Worm (Caenorhabditis elegans): ENCODE data around the gene lron-12.
A peak's percentile ranks its signal among the peaks of the same experiment; 100 is the strongest.

lron-12 gene

DNA sequence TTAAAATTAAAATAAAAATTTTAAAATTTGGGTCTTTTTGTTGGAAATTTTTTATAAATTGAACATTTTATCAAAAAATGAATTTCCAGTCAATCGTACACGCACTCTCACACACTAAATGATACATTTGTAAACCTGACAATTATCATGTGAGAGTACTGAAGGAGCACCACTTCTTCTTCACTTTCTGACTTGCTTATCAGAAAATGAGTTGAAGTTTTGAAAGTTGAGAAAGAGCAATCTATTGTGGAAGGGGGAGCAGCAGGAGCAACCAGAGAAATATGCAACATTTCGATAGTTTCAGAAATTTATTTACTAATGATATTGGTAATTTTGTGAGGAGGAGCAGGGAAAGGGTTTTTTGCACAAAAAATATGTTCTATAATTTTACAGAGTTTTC is 20.0 kb upstream of the lron-12 start:
- TF ChIP-seq ets-7 (tag; optimal IDR thresholded peaks at IDR 0.05) (no peak), hmbx-1 (tag; optimal IDR thresholded peaks at IDR 0.05) (no peak), ama-1 (optimal IDR thresholded peaks at IDR 0.05) (no peak), tbx-11 (GFP tag; IDR thresholded peaks at IDR 0.05) (no peak), hmg-4 (GFP tag; optimal IDR thresholded peaks at IDR 0.05) (no peak), tra-4 (tag; optimal IDR thresholded peaks at IDR 0.05) (no peak)

DNA sequence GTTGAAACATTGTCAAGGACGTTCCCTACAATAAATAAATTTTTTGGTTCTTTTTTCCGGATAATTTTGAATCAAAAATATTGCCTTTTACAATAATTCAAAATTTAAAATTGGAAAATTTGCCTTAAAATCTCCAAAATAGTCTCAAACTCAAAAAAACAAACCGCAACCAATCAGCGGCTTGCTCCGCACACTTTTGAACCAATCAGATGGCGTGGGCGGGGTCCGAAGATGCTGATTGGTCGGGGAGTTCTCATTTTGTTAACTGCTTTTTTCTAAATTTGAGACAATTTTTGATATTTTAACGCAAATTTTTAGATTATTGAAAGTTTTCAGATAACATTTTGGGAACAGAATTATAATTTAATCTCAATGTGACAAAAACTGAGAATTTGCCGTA is 19.2 kb upstream of the lron-12 start:
- TF ChIP-seq F13C5.2 (tag; optimal IDR thresholded peaks at IDR 0.05) (no peak), pes-1 (GFP tag; IDR thresholded peaks at IDR 0.05) (no peak), ceh-36 (tag; optimal IDR thresholded peaks at IDR 0.05) (no peak), B0310.2 (tag; optimal IDR thresholded peaks at IDR 0.05) (peak; percentile 11), ets-7 (tag; optimal IDR thresholded peaks at IDR 0.05) (no peak)

DNA sequence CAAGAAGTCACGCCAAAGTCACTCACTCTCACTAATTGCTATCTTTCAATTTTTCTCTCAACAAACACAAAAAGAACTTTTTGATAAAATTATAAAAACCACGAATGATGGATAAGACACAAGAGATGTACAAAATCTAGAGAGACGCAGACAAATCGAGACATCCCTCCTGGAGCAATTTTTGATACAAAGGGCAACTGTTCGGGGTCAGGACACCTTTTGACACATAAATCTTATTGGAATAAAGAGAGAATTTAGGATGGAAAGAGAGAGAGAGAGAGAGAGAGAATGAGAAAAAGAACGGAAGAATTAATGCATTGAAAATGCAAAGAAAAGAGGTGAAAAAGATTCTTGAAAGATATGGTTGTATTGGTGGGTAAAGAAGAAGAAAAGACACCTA is 18.8 kb upstream of the lron-12 start:
- TF ChIP-seq ceh-13 (GFP tag; optimal IDR thresholded peaks at IDR 0.05) = no peak
- no peak for TF ChIP-seq pes-1 (GFP tag; IDR thresholded peaks at IDR 0.05)
- no peak for TF ChIP-seq flt-1 (GFP tag; IDR thresholded peaks at IDR 0.05)
- no peak for TF ChIP-seq scrt-1 (GFP tag; IDR thresholded peaks at IDR 0.05)

DNA sequence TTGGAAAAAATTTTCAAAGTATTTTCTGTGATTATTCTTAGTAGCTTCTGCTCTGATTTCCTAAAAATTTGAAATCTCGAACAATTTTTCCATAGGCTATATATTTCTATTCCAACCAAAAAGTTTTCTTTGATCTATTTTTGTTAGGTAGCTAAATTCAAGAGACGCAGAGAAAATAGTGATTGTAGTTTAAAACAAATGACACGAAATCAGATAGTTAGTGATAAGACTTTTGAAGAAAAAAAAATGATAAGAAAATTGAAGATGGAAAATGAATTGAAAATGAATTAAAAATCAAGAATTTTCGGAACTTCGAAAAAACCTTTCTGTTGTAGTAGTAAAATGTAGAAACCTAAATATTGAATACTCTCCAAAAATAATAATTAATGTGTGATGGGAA is 17.3 kb upstream of the lron-12 start:
- TF ChIP-seq hmbx-1 (tag; optimal IDR thresholded peaks at IDR 0.05) (no peak), ets-7 (tag; optimal IDR thresholded peaks at IDR 0.05) (no peak), pes-1 (GFP tag; IDR thresholded peaks at IDR 0.05) (no peak), flt-1 (GFP tag; IDR thresholded peaks at IDR 0.05) (no peak), scrt-1 (GFP tag; IDR thresholded peaks at IDR 0.05) (no peak), tbx-37 (GFP tag; conservative IDR thresholded peaks at IDR 0.05) (no peak)

DNA sequence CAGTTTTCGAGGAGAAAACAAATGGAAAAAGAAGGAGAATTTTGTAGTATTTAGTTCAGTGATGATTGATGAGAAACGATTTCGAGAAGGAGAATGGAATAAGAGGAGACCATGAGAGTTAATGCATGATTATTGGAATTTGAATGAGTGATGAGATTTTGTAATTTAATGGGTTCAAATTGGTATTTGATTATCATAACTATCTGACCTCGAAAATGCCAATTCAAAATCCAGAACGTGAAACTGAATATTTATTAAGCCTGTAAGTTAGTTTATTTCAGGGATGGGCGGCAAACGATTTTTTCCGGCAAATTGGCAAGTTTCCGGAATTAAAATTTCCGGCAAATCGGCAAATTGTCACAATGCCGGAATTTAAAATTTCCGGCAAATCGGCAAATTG is 14.8 kb upstream of the lron-12 start:
- no peak for TF ChIP-seq sea-1 (GFP tag; conservative IDR thresholded peaks at IDR 0.05)
- no peak for TF ChIP-seq pes-1 (GFP tag; IDR thresholded peaks at IDR 0.05)
- no peak for TF ChIP-seq aly-1 (tag; optimal IDR thresholded peaks at IDR 0.05)
- TF ChIP-seq hmbx-1 (tag; optimal IDR thresholded peaks at IDR 0.05) = no peak
- TF ChIP-seq ama-1 (optimal IDR thresholded peaks at IDR 0.05) = no peak
- TF ChIP-seq flt-1 (GFP tag; IDR thresholded peaks at IDR 0.05) = no peak
- no peak for TF ChIP-seq hnd-1 (tag; optimal IDR thresholded peaks at IDR 0.05)
- TF ChIP-seq B0310.2 (tag; optimal IDR thresholded peaks at IDR 0.05) = no peak
- TF ChIP-seq scrt-1 (GFP tag; IDR thresholded peaks at IDR 0.05) = no peak
- TF ChIP-seq F13C5.2 (tag; optimal IDR thresholded peaks at IDR 0.05) = no peak

DNA sequence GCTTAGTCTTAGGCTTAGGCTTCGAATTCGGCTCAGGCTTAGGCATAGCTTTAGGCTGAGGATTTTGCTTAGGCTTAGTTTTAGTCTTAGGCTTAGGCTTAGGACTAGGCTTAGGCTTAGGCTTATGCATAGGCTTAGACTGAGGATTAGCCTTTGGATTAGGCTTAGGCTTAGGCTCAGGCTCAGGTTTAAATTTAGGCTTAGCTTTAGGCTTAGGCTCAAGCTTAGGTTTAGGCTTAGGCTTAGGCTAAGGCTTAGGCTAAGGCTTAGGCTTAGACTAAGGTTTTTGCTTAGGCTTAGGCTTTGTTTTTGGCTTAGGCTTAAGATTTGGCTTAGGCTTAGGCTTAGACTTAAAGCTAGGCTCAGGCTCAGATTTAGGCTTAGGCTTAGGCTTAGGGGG is 13.5 kb upstream of the lron-12 start:
- TF ChIP-seq tbx-37 (GFP tag; conservative IDR thresholded peaks at IDR 0.05) (no peak), ceh-36 (tag; optimal IDR thresholded peaks at IDR 0.05) (peak; percentile 96)

DNA sequence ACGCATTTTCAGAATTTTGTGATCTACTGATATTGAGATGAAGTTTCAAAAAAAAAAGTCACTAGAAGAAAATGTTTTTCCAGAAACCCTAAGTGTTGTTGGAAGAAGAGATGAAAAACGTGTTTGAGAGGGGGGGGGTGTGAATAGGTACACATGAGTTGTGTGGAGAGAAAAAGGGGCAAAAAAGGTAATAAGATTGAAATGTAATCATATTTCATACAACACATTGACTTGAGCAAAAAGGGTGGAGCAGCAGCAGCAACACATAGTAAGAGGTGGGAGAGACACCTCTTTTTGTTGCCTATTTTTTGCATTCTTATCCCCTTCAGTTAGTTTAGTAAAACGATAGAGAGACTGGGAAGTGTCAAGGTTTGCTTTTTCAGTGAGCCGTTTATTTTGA is 12.5 kb upstream of the lron-12 start:
- TF ChIP-seq ama-1 (optimal IDR thresholded peaks at IDR 0.05) = no peak
- TF ChIP-seq flt-1 (GFP tag; IDR thresholded peaks at IDR 0.05) = no peak
- no peak for TF ChIP-seq ets-7 (tag; optimal IDR thresholded peaks at IDR 0.05)
- no peak for TF ChIP-seq tbx-11 (GFP tag; IDR thresholded peaks at IDR 0.05)
- TF ChIP-seq aly-1 (tag; optimal IDR thresholded peaks at IDR 0.05) = no peak
- no peak for TF ChIP-seq ceh-13 (GFP tag; optimal IDR thresholded peaks at IDR 0.05)
- TF ChIP-seq hmbx-1 (tag; optimal IDR thresholded peaks at IDR 0.05) = no peak
- TF ChIP-seq hnd-1 (tag; optimal IDR thresholded peaks at IDR 0.05) = no peak
- TF ChIP-seq tra-4 (tag; optimal IDR thresholded peaks at IDR 0.05) = no peak
- no peak for TF ChIP-seq sea-1 (GFP tag; conservative IDR thresholded peaks at IDR 0.05)
- no peak for TF ChIP-seq pes-1 (GFP tag; IDR thresholded peaks at IDR 0.05)
- no peak for TF ChIP-seq B0310.2 (tag; optimal IDR thresholded peaks at IDR 0.05)
- no peak for TF ChIP-seq hmg-4 (GFP tag; optimal IDR thresholded peaks at IDR 0.05)
- TF ChIP-seq F13C5.2 (tag; optimal IDR thresholded peaks at IDR 0.05) = no peak
- no peak for TF ChIP-seq scrt-1 (GFP tag; IDR thresholded peaks at IDR 0.05)
- TF ChIP-seq tbx-37 (GFP tag; conservative IDR thresholded peaks at IDR 0.05) = no peak
- TF ChIP-seq ceh-36 (tag; optimal IDR thresholded peaks at IDR 0.05) = no peak

DNA sequence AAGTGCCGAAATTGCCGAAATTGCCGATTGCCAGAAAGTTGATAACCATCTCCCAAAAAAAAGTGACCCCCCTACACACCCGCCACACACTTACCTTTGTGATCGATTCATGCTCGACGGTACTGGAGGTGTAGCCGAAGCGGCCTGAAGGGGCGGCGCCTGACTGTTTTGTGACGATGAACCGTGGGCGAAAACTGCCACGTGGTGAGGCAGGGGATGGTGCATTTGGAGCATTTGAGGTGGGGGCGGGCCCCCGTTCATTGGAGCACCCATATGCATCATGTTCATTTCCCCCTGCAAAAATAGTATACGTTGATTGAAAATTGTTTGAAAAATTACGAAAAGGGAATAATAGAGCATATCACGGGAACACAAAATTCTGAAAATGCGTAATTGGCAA is 11.8 kb upstream of the lron-12 start, which contains the start of gene Y75B8A.6:
TSS of gene Y75B8A.6 (minus strand) at position 292 of the 400 bp plus-strand sequence.
- TF ChIP-seq ama-1 (optimal IDR thresholded peaks at IDR 0.05) (no peak), tra-4 (tag; optimal IDR thresholded peaks at IDR 0.05) (no peak), tbx-11 (GFP tag; IDR thresholded peaks at IDR 0.05) (no peak), hmg-4 (GFP tag; optimal IDR thresholded peaks at IDR 0.05) (no peak), aly-1 (tag; optimal IDR thresholded peaks at IDR 0.05) (no peak), pes-1 (GFP tag; IDR thresholded peaks at IDR 0.05) (no peak), ceh-36 (tag; optimal IDR thresholded peaks at IDR 0.05) (no peak), flt-1 (GFP tag; IDR thresholded peaks at IDR 0.05) (no peak), hnd-1 (tag; optimal IDR thresholded peaks at IDR 0.05) (no peak), ets-7 (tag; optimal IDR thresholded peaks at IDR 0.05) (no peak), ceh-13 (GFP tag; optimal IDR thresholded peaks at IDR 0.05) (no peak), tbx-37 (GFP tag; conservative IDR thresholded peaks at IDR 0.05) (no peak), sea-1 (GFP tag; conservative IDR thresholded peaks at IDR 0.05) (no peak), scrt-1 (GFP tag; IDR thresholded peaks at IDR 0.05) (no peak), B0310.2 (tag; optimal IDR thresholded peaks at IDR 0.05) (no peak), F13C5.2 (tag; optimal IDR thresholded peaks at IDR 0.05) (no peak), hmbx-1 (tag; optimal IDR thresholded peaks at IDR 0.05) (no peak)

DNA sequence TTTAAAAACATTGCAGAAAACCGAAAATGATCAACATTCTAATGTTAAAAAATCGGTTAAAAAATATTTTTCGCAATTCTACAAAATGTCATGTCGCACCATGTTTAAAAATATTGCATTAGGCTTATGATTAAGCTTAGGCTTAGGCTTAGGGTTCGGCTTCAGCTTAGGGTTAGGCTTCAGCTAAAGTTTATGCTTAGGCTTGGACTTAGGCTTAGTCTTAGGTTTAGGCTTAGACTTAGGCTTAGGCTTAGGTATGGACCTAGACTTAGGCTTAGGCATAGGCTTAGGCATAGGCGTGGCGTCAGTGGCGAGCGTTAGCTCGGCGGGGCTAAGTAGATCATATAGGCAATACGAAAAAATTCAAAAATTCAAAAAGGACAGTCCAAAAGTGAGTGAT is 6.1 kb upstream of the lron-12 start:
- TF ChIP-seq tbx-11 (GFP tag; IDR thresholded peaks at IDR 0.05) (0 out of 2 replicates have a peak, but pooled peaks have one; percentile 5), ceh-36 (tag; optimal IDR thresholded peaks at IDR 0.05) (peak; percentile 68), ets-7 (tag; optimal IDR thresholded peaks at IDR 0.05) (no peak), aly-1 (tag; optimal IDR thresholded peaks at IDR 0.05) (no peak), hnd-1 (tag; optimal IDR thresholded peaks at IDR 0.05) (no peak), hmbx-1 (tag; optimal IDR thresholded peaks at IDR 0.05) (no peak), hmg-4 (GFP tag; optimal IDR thresholded peaks at IDR 0.05) (no peak), ceh-13 (GFP tag; optimal IDR thresholded peaks at IDR 0.05) (no peak), sea-1 (GFP tag; conservative IDR thresholded peaks at IDR 0.05) (no peak), scrt-1 (GFP tag; IDR thresholded peaks at IDR 0.05) (no peak), tra-4 (tag; optimal IDR thresholded peaks at IDR 0.05) (no peak), F13C5.2 (tag; optimal IDR thresholded peaks at IDR 0.05) (no peak)

Data from whole organism, early embryonic.